Worm (Caenorhabditis elegans) whole organism, young adult: ENCODE results near the gene znf-782.
A peak's percentile ranks its signal among the peaks of the same experiment; 100 is the strongest.

Source experiments
- B0261.1 ChIP-seq: sonication (generic microtip); optimal IDR thresholded peaks from 2 replicates; lab custom pipeline; 2016; ENCODE audit warnings: mild to moderate bottlenecking, missing genetic modification characterization, moderate library complexity, missing compliant biosample characterization
- F10E7.11 ChIP-seq: sonication (generic microtip); optimal IDR thresholded peaks from 2 replicates; lab custom pipeline; 2017; ENCODE audit warnings: mild to moderate bottlenecking, missing genetic modification characterization, moderate library complexity, missing compliant biosample characterization
- F23B12.7 ChIP-seq: sonication (generic microtip); optimal IDR thresholded peaks from 2 replicates; lab custom pipeline; 2017; ENCODE audit warnings: missing genetic modification characterization, mild to moderate bottlenecking, missing compliant biosample characterization, antibody characterized with exemption, moderate library complexity; ENCODE audit not compliant: insufficient read depth
- F55B11.4 ChIP-seq: sonication (generic microtip); optimal IDR thresholded peaks from 2 replicates; lab custom pipeline; 2016; ENCODE audit warnings: missing compliant biosample characterization, missing genetic modification characterization, borderline replicate concordance; ENCODE audit not compliant: insufficient read depth
- F57A8.1 ChIP-seq: fragments of 200-800 bp; sonication (Bioruptor generic); optimal IDR thresholded peaks from 2 replicates; lab custom pipeline; 2018; ENCODE audit warnings: mild to moderate bottlenecking, missing genetic modification characterization, moderate library complexity, missing compliant biosample characterization
- T26A5.8 ChIP-seq: sonication (generic microtip); optimal IDR thresholded peaks from 2 replicates; lab custom pipeline; 2016; ENCODE audit warnings: missing genetic modification characterization, missing compliant biosample characterization
- Y53G8AR.9 ChIP-seq: fragments of 200-800 bp; sonication (Bioruptor generic); conservative IDR thresholded peaks from 2 replicates; pipeline ENCODE4 v1.3.6; 2022; ENCODE audit warnings: missing genetic modification reagents, missing genetic modification characterization, missing compliant biosample characterization
- Y67H2A.10 ChIP-seq: fragments of 200-800 bp; sonication (Bioruptor generic); conservative IDR thresholded peaks from 2 replicates; pipeline ENCODE4 v1.3.6; 2022; ENCODE audit warnings: missing genetic modification reagents, missing genetic modification characterization, missing compliant biosample characterization
- atf-7 ChIP-seq: sonication (generic microtip); optimal IDR thresholded peaks from 2 replicates; lab custom pipeline; 2017; ENCODE audit warnings: mild to moderate bottlenecking, missing genetic modification characterization, missing compliant biosample characterization
- bed-1 ChIP-seq: fragments of 200-800 bp; sonication (Bioruptor generic); IDR thresholded peaks from 2 replicates; pipeline ENCODE4 v1.3.6; 2022; ENCODE audit warnings: missing genetic modification reagents, missing genetic modification characterization, missing compliant biosample characterization
- bed-2 ChIP-seq: fragments of 200-800 bp; sonication (Bioruptor generic); IDR thresholded peaks from 2 replicates; pipeline ENCODE4 v1.3.6; 2022; ENCODE audit warnings: missing genetic modification reagents, missing genetic modification characterization, missing compliant biosample characterization
- ceh-100 ChIP-seq: fragments of 200-800 bp; sonication (Bioruptor generic); IDR thresholded peaks from 2 replicates; pipeline ENCODE4 v1.3.6; 2022; ENCODE audit warnings: missing genetic modification reagents, missing genetic modification characterization, missing compliant biosample characterization
- ceh-40 ChIP-seq: fragments of 200-800 bp; sonication (Bioruptor generic); IDR thresholded peaks from 2 replicates; pipeline ENCODE4 v1.3.6; 2022; ENCODE audit warnings: missing genetic modification characterization, missing compliant biosample characterization
- ceh-79 ChIP-seq: sonication (generic microtip); optimal IDR thresholded peaks from 2 replicates; lab custom pipeline; 2017; ENCODE audit warnings: mild to moderate bottlenecking, missing genetic modification characterization, missing compliant biosample characterization
- dox-1 ChIP-seq: fragments of 200-800 bp; sonication (Bioruptor generic); IDR thresholded peaks from 2 replicates; pipeline ENCODE4 v1.3.6; 2022; ENCODE audit warnings: missing genetic modification reagents, missing genetic modification characterization, missing compliant biosample characterization
- ets-4 ChIP-seq: fragments of 200-800 bp; sonication (Bioruptor generic); optimal IDR thresholded peaks from 2 replicates; lab custom pipeline; 2018; ENCODE audit warnings: mild to moderate bottlenecking, missing genetic modification characterization, missing compliant biosample characterization
- hlh-12 ChIP-seq: sonication (generic microtip); optimal IDR thresholded peaks from 2 replicates; lab custom pipeline; 2016; ENCODE audit warnings: missing genetic modification characterization, missing compliant biosample characterization
- hmg-1.2 ChIP-seq: fragments of 200-800 bp; sonication (Bioruptor generic); IDR thresholded peaks from 2 replicates; pipeline ENCODE4 v1.3.6; 2022; ENCODE audit warnings: missing genetic modification reagents, missing genetic modification characterization, missing compliant biosample characterization
- hsf-1 ChIP-seq: fragments of 200-800 bp; sonication (Bioruptor generic); IDR thresholded peaks from 2 replicates; pipeline ENCODE4 v1.3.6; 2022; ENCODE audit warnings: missing genetic modification reagents, missing genetic modification characterization, missing compliant biosample characterization
- let-607 ChIP-seq, 2 experiments: fragments of 200-800 bp in 1 of 2; sonication (Bioruptor generic) in 1 of 2; sonication (generic microtip) in 1 of 2; optimal IDR thresholded peaks; 2 replicates each; lab custom pipeline; 2016 to 2018; ENCODE audit warnings: mild to moderate bottlenecking in 2 of 2, missing compliant biosample characterization in 2 of 2, missing genetic modification characterization in 2 of 2, moderate library complexity in 2 of 2, missing genotype in 1 of 2
- lin-26 ChIP-seq: fragments of 200-800 bp; sonication (Bioruptor generic); IDR thresholded peaks from 2 replicates; pipeline ENCODE4 v1.3.6; 2022; ENCODE audit warnings: missing genetic modification reagents, missing genetic modification characterization, missing compliant biosample characterization
- lin-35 ChIP-seq, 3 experiments: fragments of 150-350 bp in 2 of 3; sonication (generic microtip) in 1 of 3; optimal IDR thresholded peaks; 2 replicates each; lab custom pipeline; 2014 to 2018; ENCODE audit warnings: missing biosample characterization in 3 of 3, missing genetic modification characterization in 3 of 3, missing genetic modification reagents in 3 of 3
- lin-54 ChIP-seq: fragments of 200-800 bp; sonication (Bioruptor generic); optimal IDR thresholded peaks from 2 replicates; lab custom pipeline; 2018; ENCODE audit warnings: mild to moderate bottlenecking, missing genetic modification characterization, missing compliant biosample characterization
- lir-1 ChIP-seq: fragments of 200-800 bp; sonication (Bioruptor generic); conservative IDR thresholded peaks from 2 replicates; pipeline ENCODE4 v1.3.6; 2022; ENCODE audit warnings: missing genetic modification reagents, missing genetic modification characterization, missing compliant biosample characterization
- madf-10 ChIP-seq: sonication (generic microtip); optimal IDR thresholded peaks from 2 replicates; lab custom pipeline; 2016; ENCODE audit warnings: mild to moderate bottlenecking, missing genetic modification characterization, missing compliant biosample characterization
- madf-6 ChIP-seq: fragments of 200-800 bp; sonication (Bioruptor generic); IDR thresholded peaks from 2 replicates; pipeline ENCODE4 v1.3.6; 2022; ENCODE audit warnings: missing genetic modification reagents, missing genetic modification characterization, missing compliant biosample characterization
- madf-8 ChIP-seq: fragments of 200-800 bp; sonication (Bioruptor generic); conservative IDR thresholded peaks from 2 replicates; pipeline ENCODE4 v1.3.6; 2022; ENCODE audit warnings: missing genetic modification reagents, missing genetic modification characterization, missing compliant biosample characterization
- mcd-1 ChIP-seq: fragments of 200-800 bp; sonication (Bioruptor generic); IDR thresholded peaks from 2 replicates; pipeline ENCODE4 v1.3.6; 2022; ENCODE audit warnings: missing genetic modification reagents, missing genetic modification characterization, missing compliant biosample characterization
- nhr-27 ChIP-seq: fragments of 200-800 bp; sonication (Bioruptor generic); optimal IDR thresholded peaks from 2 replicates; lab custom pipeline; 2018; ENCODE audit warnings: mild to moderate bottlenecking, missing genetic modification characterization, moderate library complexity, missing compliant biosample characterization
- nhr-80 ChIP-seq: sonication (generic microtip); optimal IDR thresholded peaks from 2 replicates; lab custom pipeline; 2016; ENCODE audit warnings: missing genetic modification characterization, missing compliant biosample characterization
- pbrm-1 ChIP-seq: fragments of 200-800 bp; sonication (Bioruptor generic); IDR thresholded peaks from 2 replicates; pipeline ENCODE4 v1.3.6; 2022; ENCODE audit warnings: missing genetic modification reagents, missing genetic modification characterization, missing compliant biosample characterization
- rpc-1 ChIP-seq, 2 experiments: fragments of 150-350 bp in 1 of 2; sonication (generic microtip) in 1 of 2; optimal IDR thresholded peaks; 2 replicates each; lab custom pipeline; 2014 to 2018; ENCODE audit warnings: missing biosample characterization in 1 of 2, missing genetic modification characterization in 1 of 2, missing genetic modification reagents in 1 of 2, missing genotype in 1 of 2
- sea-2 ChIP-seq: fragments of 200-800 bp; sonication (Bioruptor generic); IDR thresholded peaks from 2 replicates; pipeline ENCODE4 v1.3.6; 2022; ENCODE audit warnings: missing genetic modification characterization, missing compliant biosample characterization
- somi-1 ChIP-seq: fragments of 200-800 bp; sonication (Bioruptor generic); optimal IDR thresholded peaks from 2 replicates; lab custom pipeline; 2018; ENCODE audit warnings: mild to moderate bottlenecking, missing genetic modification characterization, missing compliant biosample characterization
- tbx-9 ChIP-seq: sonication (generic microtip); optimal IDR thresholded peaks from 2 replicates; lab custom pipeline; 2016; ENCODE audit warnings: borderline replicate concordance, missing genetic modification characterization, inconsistent platforms, missing compliant biosample characterization
- tlf-1 ChIP-seq: fragments of 200-800 bp; sonication (Bioruptor generic); optimal IDR thresholded peaks from 2 replicates; lab custom pipeline; 2018; ENCODE audit warnings: mild to moderate bottlenecking, missing genetic modification characterization, missing compliant biosample characterization
- unc-130 ChIP-seq: sonication (generic microtip); optimal IDR thresholded peaks from 2 replicates; lab custom pipeline; 2016; ENCODE audit warnings: missing genetic modification reagents, missing genetic modification characterization, missing compliant biosample characterization
- ztf-26 ChIP-seq: sonication (generic microtip); optimal IDR thresholded peaks from 2 replicates; lab custom pipeline; 2017; ENCODE audit warnings: missing genetic modification characterization, missing compliant biosample characterization
- ztf-3 ChIP-seq: fragments of 200-800 bp; sonication (Bioruptor generic); optimal IDR thresholded peaks from 2 replicates; lab custom pipeline; 2018; ENCODE audit warnings: mild to moderate bottlenecking, missing genetic modification characterization, missing compliant biosample characterization

Gene znf-782

ce11 chrIV:1104518-1104917, 37.2 kb upstream of the znf-782 start, which contains the start of the genes C44B12.9 and C44B12.3:
Gene C44B12.9, minus strand, starts transcription at chrIV:1104618.
Gene C44B12.3, plus strand, starts transcription at chrIV:1104766.
- TF ChIP-seq nhr-27 (tag; lab: Kevin White, UChicago), result no peak
- no peak for TF ChIP-seq rpc-1 (optimal IDR thresholded peaks at IDR 0.05; lab: Kevin White, UChicago)
- TF ChIP-seq rpc-1 (tag; optimal IDR thresholded peaks at IDR 0.05; lab: Kevin White, UChicago), result no peak
- TF ChIP-seq bed-1 (GFP tag; lab: Robert Waterston, UW), result no peak
- TF ChIP-seq dox-1, result no peak
- no peak for TF ChIP-seq somi-1
- TF ChIP-seq madf-10 (tag; lab: Kevin White, UChicago), result no peak
- TF ChIP-seq T26A5.8 (tag; lab: Kevin White, UChicago), result no peak
- TF ChIP-seq tlf-1 (GFP tag; lab: Kevin White, UChicago), result no peak
- TF ChIP-seq lin-26 (GFP tag; lab: Robert Waterston, UW), result no peak
- TF ChIP-seq bed-2 (GFP tag; lab: Robert Waterston, UW), result no peak
- TF ChIP-seq lin-35 (GFP tag; optimal IDR thresholded peaks at IDR 0.05; lab: Kevin White, UChicago), result no peak
- no peak for TF ChIP-seq B0261.1 (tag; lab: Kevin White, UChicago)
- no peak for TF ChIP-seq atf-7 (tag; lab: Kevin White, UChicago)
- no peak for TF ChIP-seq ztf-3
- TF ChIP-seq lin-54 (GFP tag; lab: Kevin White, UChicago), result no peak
- no peak for TF ChIP-seq ztf-26 (tag; lab: Kevin White, UChicago)
- no peak for TF ChIP-seq sea-2
- TF ChIP-seq pbrm-1 (GFP tag; lab: Robert Waterston, UW), result no peak
- no peak for TF ChIP-seq nhr-80 (tag; lab: Kevin White, UChicago)
- no peak for TF ChIP-seq ceh-79

- peak; percentile 32; the same call in 1 of the 2 replicates for TF ChIP-seq mcd-1
- peak; percentile 67 for TF ChIP-seq madf-6 (GFP tag; lab: Robert Waterston, UW)
- TF ChIP-seq hsf-1 (GFP tag; lab: Robert Waterston, UW), result peak; percentile 71
- TF ChIP-seq madf-8 (GFP tag; lab: Robert Waterston, UW), result peak; percentile 33; the same call in 1 of the 2 replicates
- TF ChIP-seq, all 124 proteins: peak for 4; not testable (repeated sequence) for 120
Observed at ce11 chrIV:1104007-1104406, 36.7 kb upstream of the znf-782 start.

- TF ChIP-seq ceh-100 (GFP tag; lab: Robert Waterston, UW) (no peak), F55B11.4 (tag; lab: Kevin White, UChicago) (no peak), sea-2 (no peak), hlh-12 (no peak), F10E7.11 (tag; lab: Kevin White, UChicago) (no peak), let-607 (tag; optimal IDR thresholded peaks at IDR 0.05; lab: Kevin White, UChicago) (no peak), unc-130 (GFP tag; lab: Kevin White, UChicago) (no peak), F23B12.7 (tag; lab: Kevin White, UChicago) (no peak), lir-1 (GFP tag; lab: Robert Waterston, UW) (no peak), madf-8 (GFP tag; lab: Robert Waterston, UW) (no peak), ceh-40 (GFP tag; lab: Robert Waterston, UW) (no peak), T26A5.8 (tag; lab: Kevin White, UChicago) (no peak), hmg-1.2 (no peak), Y53G8AR.9 (GFP tag; lab: Robert Waterston, UW) (no peak), tbx-9 (tag; lab: Kevin White, UChicago) (no peak), bed-1 (GFP tag; lab: Robert Waterston, UW) (no peak), Y67H2A.10 (no peak), F57A8.1 (GFP tag; lab: Kevin White, UChicago) (no peak), ets-4 (GFP tag; lab: Kevin White, UChicago) (no peak), mcd-1 (no peak)
Observed at ce11 chrIV:1097153-1097552, 29.8 kb upstream of the znf-782 start, which contains the start of gene cox-18. Gene cox-18, plus strand, starts transcription at chrIV:1097453.
